Worm (Caenorhabditis elegans): ENCODE results near the gene srbc-41.

DNA sequence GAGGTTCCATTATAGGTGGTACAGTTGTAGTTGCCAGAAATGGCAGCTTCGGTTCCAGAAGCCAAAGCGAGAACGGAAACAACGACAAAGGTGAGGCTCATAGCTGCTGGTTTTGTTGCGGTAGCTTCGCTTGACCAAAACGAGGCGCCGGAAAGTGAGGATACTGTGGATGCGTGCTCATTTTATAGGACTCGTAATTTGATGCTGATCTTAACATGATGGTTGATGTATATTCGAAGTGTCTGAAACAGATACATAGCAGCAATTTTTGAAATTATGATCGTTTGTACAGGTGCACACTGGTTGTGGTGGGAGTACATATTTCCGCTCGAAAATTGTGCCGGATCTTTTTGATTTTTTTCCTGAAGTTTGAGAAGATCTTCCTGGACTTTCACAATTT, 16.5 kb upstream of the srbc-41 start, which contains the start of gene Y46H3D.8:
- TF ChIP-seq mls-2 (tag; optimal IDR thresholded peaks at IDR 0.05): no peak
- TF ChIP-seq elt-3 (tag; optimal IDR thresholded peaks at IDR 0.05): no peak
- no peak for TF ChIP-seq ceh-43 (GFP tag; optimal IDR thresholded peaks at IDR 0.05)
- TF ChIP-seq snpc-4 (tag; optimal IDR thresholded peaks at IDR 0.05): no peak
- TF ChIP-seq cnd-1 (tag; optimal IDR thresholded peaks at IDR 0.05): no peak
- TF ChIP-seq ces-1 (GFP tag; optimal IDR thresholded peaks at IDR 0.05): no peak
- TF ChIP-seq nhr-76 (tag; optimal IDR thresholded peaks at IDR 0.05): no peak
- TF ChIP-seq bed-3 (GFP tag; optimal IDR thresholded peaks at IDR 0.05): no peak
- TF ChIP-seq nhr-2 (tag; optimal IDR thresholded peaks at IDR 0.05): no peak
- TF ChIP-seq unc-62 (GFP tag; optimal IDR thresholded peaks at IDR 0.05): no peak
- no peak for TF ChIP-seq nhr-12 (tag; optimal IDR thresholded peaks at IDR 0.05)
- TF ChIP-seq pha-4 (tag; optimal IDR thresholded peaks at IDR 0.05): no peak
- no peak for TF ChIP-seq blmp-1 (tag; optimal IDR thresholded peaks at IDR 0.05)
